Worm (Caenorhabditis elegans) whole organism, L4/young adult: ENCODE results near the gene srh-219.

Source experiments
- dao-5 ChIP-seq: sonication (generic microtip); optimal IDR thresholded peaks from 2 replicates; lab custom pipeline; 2016; ENCODE audit warnings: missing genotype, missing genetic modification characterization, moderate library complexity, missing compliant biosample characterization
- him-1 ChIP-seq: sonication (generic microtip); optimal IDR thresholded peaks from 2 replicates; lab custom pipeline; 2016; ENCODE audit warnings: missing genotype, missing genetic modification reagents, missing genetic modification characterization, missing compliant biosample characterization

DNA sequence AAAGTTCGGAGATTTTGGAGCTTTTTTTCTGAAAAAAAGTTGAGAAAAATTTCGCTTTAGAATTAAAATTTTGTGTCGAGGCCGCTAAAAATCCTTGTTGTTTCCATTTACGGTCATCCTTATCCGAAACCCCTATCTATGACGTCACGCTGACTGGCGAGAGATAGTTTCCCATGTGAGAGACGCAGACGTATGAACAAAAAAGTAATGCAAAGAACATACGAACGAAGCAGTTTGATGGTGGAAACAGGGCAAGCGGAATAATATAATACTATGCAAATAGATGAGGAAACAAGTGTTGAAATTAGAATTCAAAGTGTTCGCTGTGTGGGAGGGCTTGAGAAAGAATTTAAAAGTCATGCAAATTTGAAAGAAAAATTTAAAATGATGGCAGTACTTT is 3.8 kb downstream of the srh-219 start:
- TF ChIP-seq dao-5 (tag; lab: Kevin White, UChicago): no peak
- TF ChIP-seq him-1 (tag; lab: Kevin White, UChicago): no peak
